Fruit fly (Drosophila melanogaster): ENCODE results near the gene PTPMT1.

Gene PTPMT1

dm6 chr3R:23783961-23784360, 25.8 kb downstream of the PTPMT1 start (continued):
- no peak for TF ChIP-seq sc (optimal IDR thresholded peaks at IDR 0.05)
- TF ChIP-seq sc (GFP tag; optimal IDR thresholded peaks at IDR 0.05), result peak; percentile 81
- no peak for TF ChIP-seq Tbp (GFP tag; optimal IDR thresholded peaks at IDR 0.05)
- peak; percentile 50 for TF ChIP-seq CG4617 (GFP tag; optimal IDR thresholded peaks at IDR 0.05; ENCODE audit: borderline replicate concordance)
- TF ChIP-seq sens (GFP tag), result peak; percentile 97
- TF ChIP-seq CG2129 (GFP tag; IDR thresholded peaks at IDR 0.05; ENCODE audit: partially characterized antibody), result no peak
- peak; percentile 12; the same call in 1 of the 2 replicates for TF ChIP-seq CG8765 (GFP tag; IDR thresholded peaks at IDR 0.05)
- peak; percentile 92 for TF ChIP-seq CG10979 (tag; optimal IDR thresholded peaks at IDR 0.05)
- peak; percentile 39 for TF ChIP-seq Side (GFP tag; optimal IDR thresholded peaks at IDR 0.05)
- TF ChIP-seq Abd-B (GFP tag; optimal IDR thresholded peaks at IDR 0.05), result peak; percentile 69
- TF ChIP-seq ham (GFP tag; IDR thresholded peaks at IDR 0.05), result no peak
- TF ChIP-seq kah (GFP tag; optimal IDR thresholded peaks at IDR 0.05), result no peak
- peak; percentile 61 for TF ChIP-seq CG12659 (GFP tag; optimal IDR thresholded peaks at IDR 0.05)
- TF ChIP-seq CG4360 (GFP tag; IDR thresholded peaks at IDR 0.05), result no peak
- no peak for TF ChIP-seq bowl (GFP tag; IDR thresholded peaks at IDR 0.05)
- peak; percentile 37 for TF ChIP-seq CG12155 (GFP tag; optimal IDR thresholded peaks at IDR 0.05)
- TF ChIP-seq CG7928 (GFP tag; optimal IDR thresholded peaks at IDR 0.05), result no peak
- TF ChIP-seq CG1832 (GFP tag; optimal IDR thresholded peaks at IDR 0.05), result no peak
- TF ChIP-seq CG11696 (GFP tag; IDR thresholded peaks at IDR 0.05), result no peak
- TF ChIP-seq cwo (GFP tag; optimal IDR thresholded peaks at IDR 0.05), result peak; percentile 43
- TF ChIP-seq nom (GFP tag; optimal IDR thresholded peaks at IDR 0.05), result peak; percentile 72
- TF ChIP-seq hth (optimal IDR thresholded peaks at IDR 0.05), result no peak
- peak; percentile 47 for TF ChIP-seq HHEX (GFP tag; optimal IDR thresholded peaks at IDR 0.05)
- no peak for TF ChIP-seq Opbp (GFP tag; IDR thresholded peaks at IDR 0.05; ENCODE audit: partially characterized antibody)
- no peak for TF ChIP-seq CG42726 (GFP tag; IDR thresholded peaks at IDR 0.05; ENCODE audit: partially characterized antibody)
- no peak for TF ChIP-seq CG15514 (GFP tag; optimal IDR thresholded peaks at IDR 0.05)
- peak; percentile 79 for TF ChIP-seq Drgx (GFP tag; IDR thresholded peaks at IDR 0.05)
- TF ChIP-seq vfl (GFP tag; optimal IDR thresholded peaks at IDR 0.05), result no peak
- TF ChIP-seq CG2120 (GFP tag; optimal IDR thresholded peaks at IDR 0.05), result peak; percentile 28
- peak; percentile 75 for TF ChIP-seq CG6654 (GFP tag; optimal IDR thresholded peaks at IDR 0.05)
- TF ChIP-seq pzg (GFP tag; optimal IDR thresholded peaks at IDR 0.05), result no peak
- no peak for TF ChIP-seq mld (GFP tag; IDR thresholded peaks at IDR 0.05; ENCODE audit: partially characterized antibody)
- peak; percentile 44; the same call in 1 of the 2 replicates for TF ChIP-seq Nf-YA (GFP tag; IDR thresholded peaks at IDR 0.05)
- TF ChIP-seq CG1024 (GFP tag; IDR thresholded peaks at IDR 0.05), result peak; percentile 3; the same call in 1 of the 2 replicates
- peak; percentile 19; the same call in 1 of the 2 replicates for TF ChIP-seq CG11247 (GFP tag; IDR thresholded peaks at IDR 0.05)
- no peak for TF ChIP-seq jigr1 (GFP tag; IDR thresholded peaks at IDR 0.05)
- peak; percentile 71 for TF ChIP-seq ems (GFP tag; optimal IDR thresholded peaks at IDR 0.05)
- TF ChIP-seq CG8478 (optimal IDR thresholded peaks at IDR 0.05), result no peak
- TF ChIP-seq Dfd (GFP tag; optimal IDR thresholded peaks at IDR 0.05), result no peak
- TF ChIP-seq hkb (optimal IDR thresholded peaks at IDR 0.05), result no peak
- TF ChIP-seq hkb (GFP tag; IDR thresholded peaks at IDR 0.05), result peak; percentile 77
- TF ChIP-seq Lim3 (GFP tag; IDR thresholded peaks at IDR 0.05), result no peak
- TF ChIP-seq Oli (tag; optimal IDR thresholded peaks at IDR 0.05), result peak; percentile 90
- TF ChIP-seq CG2199 (GFP tag; IDR thresholded peaks at IDR 0.05), result peak; percentile 29; the same call in 1 of the 3 replicates
- TF ChIP-seq emc (GFP tag; optimal IDR thresholded peaks at IDR 0.05), result no peak
- TF ChIP-seq bcd (GFP tag; optimal IDR thresholded peaks at IDR 0.05), result peak; percentile 67
- 0 out of 3 replicates have a peak, but pooled peaks have one; percentile 40 for TF ChIP-seq CG7357 (GFP tag; IDR thresholded peaks at IDR 0.05)
- TF ChIP-seq ara (GFP tag; IDR thresholded peaks at IDR 0.05), result peak; percentile 67; the same call in 1 of the 2 replicates
- peak; percentile 88 for TF ChIP-seq gsb-n (tag; optimal IDR thresholded peaks at IDR 0.05)
- peak; percentile 16; the same call in 1 of the 2 replicates for TF ChIP-seq E2f2 (GFP tag; IDR thresholded peaks at IDR 0.05)
- no peak for TF ChIP-seq Dref (GFP tag; IDR thresholded peaks at IDR 0.05)
- TF ChIP-seq CG1603 (tag; optimal IDR thresholded peaks at IDR 0.05), result peak; percentile 61
